Worm (Caenorhabditis elegans): Measurements from ENCODE around the gene alh-9.

DNA sequence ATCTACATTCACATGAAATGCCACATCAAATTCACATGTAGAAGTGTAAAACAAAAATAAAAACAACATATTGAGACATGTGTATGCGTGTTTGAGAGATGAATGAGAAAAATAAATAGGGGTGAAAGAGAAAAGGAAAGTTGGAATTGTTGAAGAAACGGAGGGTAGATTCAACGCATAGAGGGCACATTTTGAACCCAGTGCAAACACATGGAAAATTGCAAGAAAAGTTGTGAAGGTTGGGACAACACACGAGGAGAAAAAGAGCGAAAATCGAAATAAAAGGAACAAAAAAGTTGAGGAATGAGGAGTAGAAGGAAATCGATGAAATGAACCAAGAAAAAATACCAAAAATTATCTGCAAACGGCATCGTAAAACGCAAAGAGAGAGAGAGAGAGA, 16.2 kb upstream of the alh-9 start:
- TF ChIP-seq ets-7 (tag; optimal IDR thresholded peaks at IDR 0.05) = no peak
- TF ChIP-seq ama-1 (optimal IDR thresholded peaks at IDR 0.05) = no peak
- TF ChIP-seq tbx-37 (GFP tag; conservative IDR thresholded peaks at IDR 0.05) = no peak
- TF ChIP-seq ceh-36 (tag; optimal IDR thresholded peaks at IDR 0.05) = no peak
- no peak for TF ChIP-seq tbx-11 (GFP tag; IDR thresholded peaks at IDR 0.05)
- TF ChIP-seq F13C5.2 (tag; optimal IDR thresholded peaks at IDR 0.05) = no peak
- TF ChIP-seq scrt-1 (GFP tag; IDR thresholded peaks at IDR 0.05) = no peak

Measured in whole organism, early embryonic.